Fruit fly (Drosophila melanogaster) whole organism, embryonic: ENCODE measurements around the gene CG9302.

Experiments
- Awh ChIP-seq: fragments of 200-800 bp; sonication (Bioruptor generic); IDR thresholded peaks from 2 replicates; pipeline ENCODE4, ENCODE4 v1.3.6; 2022; ENCODE audit warnings: missing biosample characterization, missing genetic modification characterization
- B-H2 ChIP-seq: fragments of 200-800 bp; sonication (Bioruptor generic); optimal IDR thresholded peaks from 2 replicates; lab custom pipeline; 2018; ENCODE audit warnings: missing biosample characterization, mild to moderate bottlenecking, missing genetic modification characterization
- CG11085 ChIP-seq: fragments of 200-800 bp; sonication (Bioruptor generic); IDR thresholded peaks from 2 replicates; pipeline ENCODE4 v1.3.6; 2022; ENCODE audit warnings: missing biosample characterization, missing genetic modification characterization
- CG11695 ChIP-seq: fragments of 200-800 bp; sonication (Bioruptor generic); IDR thresholded peaks from 3 replicates; pipeline ENCODE4 v1.3.6; 2022; ENCODE audit warnings: missing biosample characterization, missing genetic modification characterization
- CG13287 ChIP-seq: fragments of 200-800 bp; sonication (Bioruptor generic); IDR thresholded peaks from 2 replicates; pipeline ENCODE4 v1.3.6; 2022; ENCODE audit warnings: missing biosample characterization, missing genetic modification characterization; ENCODE audit not compliant: partially characterized antibody
- CG14014 ChIP-seq: fragments of 200-800 bp; sonication (Bioruptor generic); IDR thresholded peaks from 2 replicates; pipeline ENCODE4 v1.3.6; 2022; ENCODE audit warnings: missing biosample characterization, missing genetic modification characterization
- CG14860 ChIP-seq: fragments of 200-800 bp; sonication (Bioruptor generic); IDR thresholded peaks from 3 replicates; pipeline ENCODE4 v1.3.6; 2022; ENCODE audit warnings: missing biosample characterization, missing genetic modification characterization; ENCODE audit not compliant: partially characterized antibody
- CG15601 ChIP-seq: fragments of 200-800 bp; sonication (Bioruptor generic); optimal IDR thresholded peaks from 3 replicates; lab custom pipeline; 2019; ENCODE audit warnings: missing biosample characterization, mild to moderate bottlenecking, missing genetic modification characterization, moderate library complexity
- CG1602 ChIP-seq: fragments of 200-800 bp; sonication (Bioruptor generic); optimal IDR thresholded peaks from 3 replicates; lab custom pipeline; 2016; ENCODE audit warnings: missing biosample characterization, missing genetic modification characterization
- CG17359 ChIP-seq: fragments of 200-800 bp; sonication (Bioruptor generic); optimal IDR thresholded peaks from 3 replicates; lab custom pipeline; 2018; ENCODE audit warnings: missing biosample characterization, mild to moderate bottlenecking, missing genetic modification characterization, moderate library complexity
- CG30020 ChIP-seq: fragments of 200-800 bp; optimal IDR thresholded peaks from 2 replicates; lab custom pipeline; 2019; ENCODE audit warnings: missing biosample characterization, mild to moderate bottlenecking, missing genetic modification characterization, moderate library complexity
- CG34376 ChIP-seq: fragments of 200-800 bp; sonication (Bioruptor generic); optimal IDR thresholded peaks from 2 replicates; lab custom pipeline; 2018; ENCODE audit warnings: missing biosample characterization, mild to moderate bottlenecking, missing genetic modification characterization
- CG7556 ChIP-seq: fragments of 200-800 bp; sonication (Bioruptor generic); optimal IDR thresholded peaks from 2 replicates; lab custom pipeline; 2017; ENCODE audit warnings: missing biosample characterization, mild to moderate bottlenecking, missing genetic modification characterization
- CG7987 ChIP-seq: fragments of 200-800 bp; sonication (Bioruptor generic); optimal IDR thresholded peaks from 2 replicates; lab custom pipeline; 2018; ENCODE audit warnings: missing biosample characterization, mild to moderate bottlenecking, missing genetic modification characterization, moderate library complexity
- CG8290 ChIP-seq, 3 experiments: fragments of 200-800 bp; sonication (Bioruptor generic); optimal IDR thresholded peaks; 2 replicates each; lab custom pipeline; 2016 to 2019; ENCODE audit warnings: missing biosample characterization in 3 of 3, missing genetic modification characterization in 3 of 3, mild to moderate bottlenecking in 2 of 3, moderate library complexity in 1 of 3
- Dad ChIP-seq: fragments of 200-800 bp; sonication (Bioruptor generic); optimal IDR thresholded peaks from 3 replicates; lab custom pipeline; 2016; ENCODE audit warnings: missing biosample characterization, missing genetic modification characterization
- Dek ChIP-seq: fragments of 200-800 bp; sonication (Bioruptor generic); optimal IDR thresholded peaks from 3 replicates; lab custom pipeline; 2019; ENCODE audit warnings: missing biosample characterization, mild to moderate bottlenecking, missing genetic modification characterization, moderate library complexity
- E2f2 ChIP-seq: fragments of 200-800 bp; sonication (Bioruptor generic); IDR thresholded peaks from 2 replicates; pipeline ENCODE4 v1.3.6; 2022; ENCODE audit warnings: missing biosample characterization, missing genetic modification characterization
- Ets97D ChIP-seq: fragments of 200-800 bp; sonication (Bioruptor generic); optimal IDR thresholded peaks from 3 replicates; lab custom pipeline; 2016; ENCODE audit warnings: missing biosample characterization, missing genetic modification characterization
- Fer1 ChIP-seq: fragments of 200-800 bp; sonication (Bioruptor generic); optimal IDR thresholded peaks from 2 replicates; lab custom pipeline; 2017; ENCODE audit warnings: missing biosample characterization, mild to moderate bottlenecking, missing genetic modification characterization
- Fer3 ChIP-seq: fragments of 200-800 bp; sonication (Bioruptor generic); optimal IDR thresholded peaks from 2 replicates; lab custom pipeline; 2018; ENCODE audit warnings: missing biosample characterization, mild to moderate bottlenecking, missing genetic modification characterization, moderate library complexity
- H2.0 ChIP-seq: fragments of 200-800 bp; sonication (Bioruptor generic); IDR thresholded peaks from 2 replicates; pipeline ENCODE4 v1.3.6; 2022; ENCODE audit warnings: missing biosample characterization, missing genetic modification characterization
- Mad ChIP-seq: fragments of 200-800 bp; sonication (Bioruptor generic); optimal IDR thresholded peaks from 2 replicates; lab custom pipeline; 2016; ENCODE audit warnings: missing biosample characterization, missing genetic modification characterization
- Mes4 ChIP-seq: fragments of 200-800 bp; sonication (Bioruptor generic); optimal IDR thresholded peaks from 2 replicates; lab custom pipeline; 2016; ENCODE audit warnings: missing biosample characterization, missing genetic modification characterization
- Mrtf ChIP-seq: fragments of 200-800 bp; sonication (Bioruptor generic); IDR thresholded peaks from 3 replicates; pipeline ENCODE4 v1.3.6; 2022; ENCODE audit warnings: missing biosample characterization, missing genetic modification characterization
- Nf-YB ChIP-seq: fragments of 200-800 bp; sonication (Bioruptor generic); optimal IDR thresholded peaks from 3 replicates; lab custom pipeline; 2019; ENCODE audit warnings: missing biosample characterization, mild to moderate bottlenecking, missing genetic modification characterization, moderate library complexity
- Ptx1 ChIP-seq: fragments of 200-800 bp; sonication (Bioruptor generic); IDR thresholded peaks from 2 replicates; pipeline ENCODE4 v1.3.6; 2022; ENCODE audit warnings: missing biosample characterization, missing genetic modification characterization
- Rx ChIP-seq: fragments of 200-800 bp; sonication (Bioruptor generic); IDR thresholded peaks from 2 replicates; pipeline ENCODE4 v1.3.6; 2022; ENCODE audit warnings: missing biosample characterization, missing genetic modification characterization
- Sox100B ChIP-seq: fragments of 200-800 bp; sonication (Bioruptor generic); optimal IDR thresholded peaks from 3 replicates; lab custom pipeline; 2018; ENCODE audit warnings: missing biosample characterization, mild to moderate bottlenecking, missing genetic modification characterization
- Sry-β ChIP-seq: fragments of 200-800 bp; sonication (Bioruptor generic); optimal IDR thresholded peaks from 2 replicates; lab custom pipeline; 2018; ENCODE audit warnings: missing biosample characterization, mild to moderate bottlenecking, missing genetic modification characterization, moderate library complexity
- az2 ChIP-seq: fragments of 200-800 bp; sonication (Bioruptor generic); optimal IDR thresholded peaks from 3 replicates; lab custom pipeline; 2016; ENCODE audit warnings: missing biosample characterization, missing genetic modification characterization
- bigmax ChIP-seq: fragments of 200-800 bp; sonication (Bioruptor generic); optimal IDR thresholded peaks from 2 replicates; lab custom pipeline; 2018; ENCODE audit warnings: missing biosample characterization, mild to moderate bottlenecking, missing genetic modification characterization
- caup ChIP-seq: fragments of 200-800 bp; sonication (Bioruptor generic); optimal IDR thresholded peaks from 3 replicates; lab custom pipeline; 2017; ENCODE audit warnings: missing biosample characterization, mild to moderate bottlenecking, missing genetic modification characterization, moderate library complexity; ENCODE audit not compliant: severe bottlenecking
- chn ChIP-seq: fragments of 200-800 bp; sonication (Bioruptor generic); optimal IDR thresholded peaks from 2 replicates; lab custom pipeline; 2016; ENCODE audit warnings: missing biosample characterization, missing genetic modification characterization
- crc ChIP-seq: fragments of 200-800 bp; sonication (Bioruptor generic); optimal IDR thresholded peaks from 2 replicates; lab custom pipeline; 2016; ENCODE audit warnings: missing biosample characterization, missing genetic modification characterization
- crp ChIP-seq, 2 experiments: fragments of 200-800 bp; sonication (Bioruptor generic); optimal IDR thresholded peaks; 2 replicates in 1 of 2; 3 replicates in 1 of 2; lab custom pipeline; 2017; ENCODE audit warnings: missing biosample characterization in 2 of 2, missing genetic modification characterization in 2 of 2, mild to moderate bottlenecking in 1 of 2, moderate library complexity in 1 of 2
- dm ChIP-seq: fragments of 200-800 bp; sonication (Bioruptor generic); optimal IDR thresholded peaks from 3 replicates; lab custom pipeline; 2016; ENCODE audit warnings: missing biosample characterization, missing genetic modification characterization
- ems ChIP-seq: fragments of 200-800 bp; sonication (Bioruptor generic); optimal IDR thresholded peaks from 3 replicates; lab custom pipeline; 2016; ENCODE audit warnings: missing biosample characterization, missing genetic modification characterization
- gcm ChIP-seq: fragments of 200-800 bp; sonication (Bioruptor generic); optimal IDR thresholded peaks from 2 replicates; lab custom pipeline; 2019; ENCODE audit warnings: missing biosample characterization, mild to moderate bottlenecking, missing genetic modification characterization, moderate library complexity
- gro ChIP-seq: fragments of 200-800 bp; sonication (Bioruptor generic); optimal IDR thresholded peaks from 2 replicates; lab custom pipeline; 2016; ENCODE audit warnings: missing biosample characterization, missing genetic modification characterization
- klu ChIP-seq: fragments of 200-800 bp; sonication (Bioruptor generic); IDR thresholded peaks from 2 replicates; pipeline ENCODE4 v1.3.6; 2022; ENCODE audit warnings: missing biosample characterization, missing genetic modification characterization
- luna ChIP-seq: fragments of 200-800 bp; sonication (Bioruptor generic); optimal IDR thresholded peaks from 2 replicates; lab custom pipeline; 2016; ENCODE audit warnings: missing biosample characterization, missing genetic modification characterization
- pho ChIP-seq: fragments of 200-800 bp; sonication (Bioruptor generic); optimal IDR thresholded peaks from 2 replicates; lab custom pipeline; 2016; ENCODE audit warnings: missing biosample characterization, missing genetic modification characterization
- row ChIP-seq: fragments of 200-800 bp; sonication (Bioruptor generic); IDR thresholded peaks from 3 replicates; pipeline ENCODE4 v1.3.6; 2022; ENCODE audit warnings: missing biosample characterization, missing genetic modification characterization
- slbo ChIP-seq: fragments of 200-800 bp; sonication (Bioruptor generic); IDR thresholded peaks from 2 replicates; pipeline ENCODE4 v1.3.6; 2022; ENCODE audit warnings: missing biosample characterization, missing genetic modification characterization
- tio ChIP-seq: fragments of 200-800 bp; sonication (Bioruptor generic); optimal IDR thresholded peaks from 2 replicates; lab custom pipeline; 2017; ENCODE audit warnings: missing biosample characterization, missing genetic modification characterization, inconsistent platforms
- trem ChIP-seq: fragments of 200-800 bp; optimal IDR thresholded peaks from 3 replicates; lab custom pipeline; 2019; ENCODE audit warnings: missing biosample characterization, mild to moderate bottlenecking, missing genetic modification characterization, moderate library complexity
- tup ChIP-seq: fragments of 200-800 bp; sonication (Bioruptor generic); optimal IDR thresholded peaks from 2 replicates; lab custom pipeline; 2016; ENCODE audit warnings: missing biosample characterization, mild to moderate bottlenecking, missing genetic modification characterization, moderate library complexity
- tx ChIP-seq: fragments of 200-800 bp; sonication (Bioruptor generic); optimal IDR thresholded peaks from 2 replicates; lab custom pipeline; 2016; ENCODE audit warnings: missing biosample characterization, missing genetic modification characterization
- zfh1 ChIP-seq: fragments of 200-800 bp; sonication (Bioruptor generic); IDR thresholded peaks from 3 replicates; pipeline ENCODE4 v1.3.6; 2022; ENCODE audit warnings: missing biosample characterization, missing genetic modification characterization

Gene CG9302

DNA sequence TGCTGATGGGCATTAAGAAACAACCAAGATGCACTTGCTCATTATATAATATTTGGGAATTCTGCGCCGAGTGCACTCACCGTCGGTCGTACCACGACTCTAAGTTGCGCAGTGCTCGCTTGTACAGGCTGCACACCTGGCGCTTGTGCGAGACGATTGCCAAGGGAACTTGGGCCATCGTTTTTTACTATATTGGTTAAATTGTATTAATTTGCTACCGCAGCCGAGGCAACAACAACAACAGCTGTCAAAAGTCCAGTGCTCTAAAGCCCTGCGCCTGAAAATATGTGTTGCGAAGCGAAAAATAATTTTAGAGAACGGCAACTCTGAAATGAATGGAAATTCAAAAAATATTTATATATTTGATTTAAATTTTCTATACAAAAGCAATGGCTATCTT, 7.6 kb downstream of the CG9302 start, which contains the start of gene ND-B22 (continued):
- no peak for TF ChIP-seq Nf-YB
- TF ChIP-seq Sox100B = no peak
- TF ChIP-seq caup (GFP tag; lab: Kevin White, UChicago) = peak; percentile 69
- no peak for TF ChIP-seq tio (GFP tag; lab: Kevin White, UChicago)
- peak; percentile 26 for TF ChIP-seq ems (GFP tag; lab: Kevin White, UChicago)
- TF ChIP-seq Dek (tag; lab: Kevin White, UChicago) = peak; percentile 34
- no peak for TF ChIP-seq Awh (GFP tag; lab: Robert Waterston, UW)
- TF ChIP-seq CG11085 = 0 out of 2 replicates have a peak, but pooled peaks have one; percentile 11
- TF ChIP-seq CG8290 (GFP tag; optimal IDR thresholded peaks at IDR 0.05; lab: Kevin White, UChicago) = no peak
- peak in 1 of 2 experiments; percentile 49 for TF ChIP-seq CG8290 (tag; optimal IDR thresholded peaks at IDR 0.05; lab: Kevin White, UChicago)
- TF ChIP-seq CG13287 (GFP tag; lab: Robert Waterston, UW) = peak; percentile 63
- no peak for TF ChIP-seq CG11695 (GFP tag; lab: Robert Waterston, UW)
- peak; percentile 61 for TF ChIP-seq Fer1 (GFP tag; lab: Kevin White, UChicago)
- TF ChIP-seq slbo (GFP tag; lab: Robert Waterston, UW) = peak; percentile 69
- peak; percentile 36; the same call in 1 of the 2 replicates for TF ChIP-seq Ptx1
- TF ChIP-seq az2 (GFP tag; lab: Kevin White, UChicago) = peak; percentile 24
- peak; percentile 32 for TF ChIP-seq gro (GFP tag; lab: Kevin White, UChicago)
- TF ChIP-seq CG30020 (tag; lab: Kevin White, UChicago) = peak; percentile 43
- TF ChIP-seq bigmax (GFP tag; lab: Kevin White, UChicago) = no peak
- no peak for TF ChIP-seq klu
- TF ChIP-seq Mrtf (GFP tag; lab: Robert Waterston, UW) = no peak
- peak; percentile 25 for TF ChIP-seq CG17359 (tag; lab: Kevin White, UChicago)
- peak; percentile 21; the same call in 1 of the 2 replicates for TF ChIP-seq CG14014
- peak; percentile 66 for TF ChIP-seq zfh1 (GFP tag; lab: Robert Waterston, UW)
- peak; percentile 5 for TF ChIP-seq tup (GFP tag; lab: Kevin White, UChicago)
- no peak for TF ChIP-seq tx (GFP tag; lab: Kevin White, UChicago)
- peak; percentile 50 for TF ChIP-seq Dad (GFP tag; lab: Kevin White, UChicago)
- peak; percentile 35 for TF ChIP-seq Rx (GFP tag; lab: Robert Waterston, UW)
- TF ChIP-seq dm = no peak
- peak; percentile 24 for TF ChIP-seq CG1602 (GFP tag; lab: Kevin White, UChicago)
- TF ChIP-seq B-H2 (GFP tag; lab: Kevin White, UChicago) = peak; percentile 88
- no peak for TF ChIP-seq Sry-β (GFP tag; lab: Kevin White, UChicago)
- peak; percentile 39 for TF ChIP-seq trem (tag; lab: Kevin White, UChicago)
- no peak for TF ChIP-seq gcm (GFP tag; lab: Kevin White, UChicago)
- no peak for TF ChIP-seq Mes4 (GFP tag; lab: Kevin White, UChicago)
- peak; percentile 71 for TF ChIP-seq Ets97D
- no peak for TF ChIP-seq pho
- no peak for TF ChIP-seq Mad (GFP tag; lab: Kevin White, UChicago)
- TF ChIP-seq CG15601 = peak; percentile 52
- peak; percentile 23 for TF ChIP-seq CG7987 (GFP tag; lab: Kevin White, UChicago)
- peak; percentile 16 for TF ChIP-seq CG7556 (GFP tag; lab: Kevin White, UChicago)
- no peak for TF ChIP-seq crc (GFP tag; lab: Kevin White, UChicago)
- peak; percentile 33 for TF ChIP-seq CG34376 (GFP tag; lab: Kevin White, UChicago)
- TF ChIP-seq CG14860 (GFP tag; lab: Robert Waterston, UW) = no peak
- peak; percentile 50 for TF ChIP-seq H2.0
- TF ChIP-seq chn (GFP tag; lab: Kevin White, UChicago) = peak; percentile 30
- no peak for TF ChIP-seq luna (GFP tag; lab: Kevin White, UChicago)
- peak in 1 of 2 experiments; percentile 74 for TF ChIP-seq crp (GFP tag; optimal IDR thresholded peaks at IDR 0.05; lab: Kevin White, UChicago)
- peak; percentile 31; the same call in 1 of the 3 replicates for TF ChIP-seq row (GFP tag; lab: Robert Waterston, UW)
- peak; percentile 31 for TF ChIP-seq Fer3 (tag; lab: Kevin White, UChicago)
- TF ChIP-seq E2f2 (GFP tag; lab: Robert Waterston, UW) = peak; percentile 93
